Fruit fly (Drosophila melanogaster) whole organism, prepupa: Measurements from ENCODE around the gene TAF1B.
A peak's percentile ranks its signal among the peaks of the same experiment; 100 is the strongest.

Source experiments
- Blimp-1 ChIP-seq: fragments of 200-800 bp; sonication (Bioruptor generic); optimal IDR thresholded peaks from 3 replicates; lab custom pipeline; 2017; ENCODE audit warnings: missing biosample characterization, missing genetic modification characterization, mild to moderate bottlenecking, moderate library complexity, missing genetic modification reagents
- CG10669 ChIP-seq: fragments of 200-800 bp; sonication (Bioruptor generic); optimal IDR thresholded peaks from 3 replicates; lab custom pipeline; 2018; ENCODE audit warnings: missing biosample characterization, mild to moderate bottlenecking, missing genetic modification characterization, moderate library complexity
- CG11762 ChIP-seq: fragments of 200-800 bp; sonication (Bioruptor generic); optimal IDR thresholded peaks from 3 replicates; lab custom pipeline; 2016; ENCODE audit warnings: missing biosample characterization, missing genetic modification characterization; ENCODE audit not compliant: insufficient read depth
- CG11902 ChIP-seq: fragments of 200-800 bp; sonication (Bioruptor generic); optimal IDR thresholded peaks from 3 replicates; lab custom pipeline; 2016; ENCODE audit warnings: missing biosample characterization, missing genetic modification characterization
- CG15336 ChIP-seq: fragments of 200-800 bp; sonication (Bioruptor generic); IDR thresholded peaks from 2 replicates; pipeline ENCODE4 v1.3.6; 2022; ENCODE audit warnings: missing biosample characterization, missing genetic modification characterization
- CG1621 ChIP-seq: fragments of 200-800 bp; sonication (Bioruptor generic); optimal IDR thresholded peaks from 3 replicates; lab custom pipeline; 2018; ENCODE audit warnings: missing biosample characterization, mild to moderate bottlenecking, missing genetic modification characterization
- CG16779 ChIP-seq: fragments of 200-800 bp; sonication (Bioruptor generic); optimal IDR thresholded peaks from 3 replicates; lab custom pipeline; 2017; ENCODE audit warnings: missing biosample characterization, mild to moderate bottlenecking, missing genetic modification characterization
- CG31627 ChIP-seq: fragments of 200-800 bp; sonication (Bioruptor generic); optimal IDR thresholded peaks from 3 replicates; lab custom pipeline; 2016; ENCODE audit warnings: missing biosample characterization, missing genetic modification characterization
- CG32006 ChIP-seq: fragments of 200-800 bp; sonication (Bioruptor generic); optimal IDR thresholded peaks from 3 replicates; lab custom pipeline; 2017; ENCODE audit warnings: missing biosample characterization, mild to moderate bottlenecking, missing genetic modification characterization
- CG34406 ChIP-seq: fragments of 200-800 bp; sonication (Bioruptor generic); optimal IDR thresholded peaks from 3 replicates; lab custom pipeline; 2016; ENCODE audit warnings: missing biosample characterization, missing genetic modification characterization
- CG6276 ChIP-seq: fragments of 200-800 bp; sonication (Bioruptor generic); optimal IDR thresholded peaks from 2 replicates; lab custom pipeline; 2017; ENCODE audit warnings: missing biosample characterization, mild to moderate bottlenecking, missing genetic modification characterization
- CG6792 ChIP-seq: fragments of 200-800 bp; sonication (Bioruptor generic); optimal IDR thresholded peaks from 3 replicates; lab custom pipeline; 2016; ENCODE audit warnings: missing biosample characterization, missing genetic modification characterization
- CG6808 ChIP-seq: fragments of 200-800 bp; sonication (Bioruptor generic); optimal IDR thresholded peaks from 3 replicates; lab custom pipeline; 2017; ENCODE audit warnings: missing biosample characterization, missing genetic modification characterization, mild to moderate bottlenecking, moderate library complexity, missing genetic modification reagents
- CG7368 ChIP-seq: fragments of 200-800 bp; sonication (Bioruptor generic); optimal IDR thresholded peaks from 3 replicates; lab custom pipeline; 2016; ENCODE audit warnings: missing biosample characterization, missing genetic modification characterization
- CG8319 ChIP-seq: fragments of 200-800 bp; sonication (Bioruptor generic); optimal IDR thresholded peaks from 3 replicates; lab custom pipeline; 2016; ENCODE audit warnings: missing biosample characterization, missing genetic modification characterization
- CG8632 ChIP-seq: fragments of 200-800 bp; sonication (Bioruptor generic); optimal IDR thresholded peaks from 3 replicates; lab custom pipeline; 2016; ENCODE audit warnings: missing biosample characterization, missing genetic modification characterization
- CG9139 ChIP-seq: fragments of 200-800 bp; sonication (Bioruptor generic); optimal IDR thresholded peaks from 3 replicates; lab custom pipeline; 2017; ENCODE audit warnings: missing biosample characterization, mild to moderate bottlenecking, missing genetic modification characterization
- Eip75B ChIP-seq: fragments of 200-800 bp; sonication (Bioruptor generic); optimal IDR thresholded peaks from 3 replicates; lab custom pipeline; 2016; ENCODE audit warnings: missing biosample characterization, missing genetic modification characterization
- Eip78C ChIP-seq: fragments of 200-800 bp; sonication (Bioruptor generic); peaks from one replicate; lab custom pipeline; 2016; ENCODE audit warnings: missing biosample characterization, missing genetic modification characterization
- Eip93F ChIP-seq: fragments of 200-800 bp; sonication (Bioruptor generic); optimal IDR thresholded peaks from 2 replicates; lab custom pipeline; 2016; ENCODE audit warnings: missing biosample characterization, mild to moderate bottlenecking, missing genetic modification characterization
- Ets21C ChIP-seq: fragments of 200-800 bp; sonication (Bioruptor generic); optimal IDR thresholded peaks from 3 replicates; lab custom pipeline; 2016; ENCODE audit warnings: missing biosample characterization, missing genetic modification characterization
- Ets96B ChIP-seq: fragments of 200-800 bp; optimal IDR thresholded peaks from 2 replicates; lab custom pipeline; 2019; ENCODE audit warnings: missing biosample characterization, mild to moderate bottlenecking, missing genetic modification characterization, moderate library complexity
- Gug ChIP-seq: fragments of 200-800 bp; sonication (Bioruptor generic); IDR thresholded peaks from 2 replicates; pipeline ENCODE4 v1.3.6; 2022; ENCODE audit warnings: missing biosample characterization, missing genetic modification characterization
- Hr38 ChIP-seq: sonication (Bioruptor generic); optimal IDR thresholded peaks from 2 replicates; lab custom pipeline; 2016; ENCODE audit warnings: missing biosample characterization, missing genetic modification characterization
- Hr39 ChIP-seq: fragments of 200-800 bp; sonication (Bioruptor generic); optimal IDR thresholded peaks from 2 replicates; lab custom pipeline; 2016; ENCODE audit warnings: missing biosample characterization, missing genetic modification characterization
- Lpt ChIP-seq: fragments of 200-800 bp; sonication (Bioruptor generic); optimal IDR thresholded peaks from 3 replicates; lab custom pipeline; 2016; ENCODE audit warnings: missing biosample characterization, missing genetic modification characterization
- Met ChIP-seq: fragments of 200-800 bp; sonication (Bioruptor generic); optimal IDR thresholded peaks from 3 replicates; lab custom pipeline; 2016; ENCODE audit warnings: missing biosample characterization, missing genetic modification characterization
- Sox102F ChIP-seq: fragments of 200-800 bp; sonication (Bioruptor generic); optimal IDR thresholded peaks from 2 replicates; lab custom pipeline; 2016; ENCODE audit warnings: missing biosample characterization, mild to moderate bottlenecking, missing genetic modification characterization
- Sox14 ChIP-seq: fragments of 200-800 bp; sonication (Bioruptor generic); optimal IDR thresholded peaks from 3 replicates; lab custom pipeline; 2016; ENCODE audit warnings: missing biosample characterization, missing genetic modification characterization
- Sox15 ChIP-seq: fragments of 200-800 bp; sonication (Bioruptor generic); optimal IDR thresholded peaks from 3 replicates; lab custom pipeline; 2016; ENCODE audit warnings: missing biosample characterization, missing genetic modification characterization
- achi ChIP-seq: fragments of 200-800 bp; sonication (Bioruptor generic); optimal IDR thresholded peaks from 3 replicates; lab custom pipeline; 2016; ENCODE audit warnings: missing biosample characterization, missing genetic modification characterization
- acj6 ChIP-seq: fragments of 200-800 bp; sonication (Bioruptor generic); optimal IDR thresholded peaks from 3 replicates; lab custom pipeline; 2016; ENCODE audit warnings: missing biosample characterization, missing genetic modification characterization
- cyc ChIP-seq: fragments of 200-800 bp; sonication (Bioruptor generic); optimal IDR thresholded peaks from 3 replicates; lab custom pipeline; 2016; ENCODE audit warnings: missing biosample characterization, missing genetic modification characterization
- dac ChIP-seq: fragments of 200-800 bp; sonication (Bioruptor generic); optimal IDR thresholded peaks from 2 replicates; lab custom pipeline; 2017; ENCODE audit warnings: missing biosample characterization, mild to moderate bottlenecking, missing genetic modification characterization
- dsx ChIP-seq: fragments of 200-800 bp; optimal IDR thresholded peaks from 3 replicates; lab custom pipeline; 2019; ENCODE audit warnings: missing biosample characterization, mild to moderate bottlenecking, missing genetic modification characterization, moderate library complexity; ENCODE audit not compliant: poor library complexity, severe bottlenecking
- fd59A ChIP-seq: fragments of 200-800 bp; sonication (Bioruptor generic); optimal IDR thresholded peaks from 2 replicates; lab custom pipeline; 2017; ENCODE audit warnings: missing biosample characterization, mild to moderate bottlenecking, missing genetic modification characterization, missing genetic modification reagents
- fd85E ChIP-seq: fragments of 200-800 bp; sonication (Bioruptor generic); optimal IDR thresholded peaks from 3 replicates; lab custom pipeline; 2016; ENCODE audit warnings: missing biosample characterization, missing genetic modification characterization
- fkh ChIP-seq: fragments of 200-800 bp; sonication (Bioruptor generic); optimal IDR thresholded peaks from 3 replicates; lab custom pipeline; 2017; ENCODE audit warnings: missing biosample characterization, mild to moderate bottlenecking, missing genetic modification characterization, moderate library complexity
- lz ChIP-seq: fragments of 200-800 bp; sonication (Bioruptor generic); optimal IDR thresholded peaks from 3 replicates; lab custom pipeline; 2016; ENCODE audit warnings: missing biosample characterization, missing genetic modification characterization
- net ChIP-seq: fragments of 200-800 bp; sonication (Bioruptor generic); optimal IDR thresholded peaks from 3 replicates; lab custom pipeline; 2016; ENCODE audit warnings: missing biosample characterization, missing genetic modification characterization
- pdm3 ChIP-seq: fragments of 200-800 bp; sonication (Bioruptor generic); optimal IDR thresholded peaks from 3 replicates; lab custom pipeline; 2016; ENCODE audit warnings: missing biosample characterization, missing genetic modification characterization
- salr ChIP-seq, 2 experiments: fragments of 200-800 bp; sonication (Bioruptor generic); optimal IDR thresholded peaks; 3 replicates each; lab custom pipeline; 2016 to 2018; ENCODE audit warnings: missing biosample characterization in 2 of 2, missing genetic modification characterization in 2 of 2, mild to moderate bottlenecking in 1 of 2
- topi ChIP-seq: fragments of 200-800 bp; sonication (Bioruptor generic); optimal IDR thresholded peaks from 3 replicates; lab custom pipeline; 2016; ENCODE audit warnings: missing biosample characterization, missing genetic modification characterization
- vri ChIP-seq: fragments of 200-800 bp; sonication (Bioruptor generic); optimal IDR thresholded peaks from 3 replicates; lab custom pipeline; 2016; ENCODE audit warnings: missing biosample characterization, mild to moderate bottlenecking, missing genetic modification characterization

The TAF1B gene

DNA sequence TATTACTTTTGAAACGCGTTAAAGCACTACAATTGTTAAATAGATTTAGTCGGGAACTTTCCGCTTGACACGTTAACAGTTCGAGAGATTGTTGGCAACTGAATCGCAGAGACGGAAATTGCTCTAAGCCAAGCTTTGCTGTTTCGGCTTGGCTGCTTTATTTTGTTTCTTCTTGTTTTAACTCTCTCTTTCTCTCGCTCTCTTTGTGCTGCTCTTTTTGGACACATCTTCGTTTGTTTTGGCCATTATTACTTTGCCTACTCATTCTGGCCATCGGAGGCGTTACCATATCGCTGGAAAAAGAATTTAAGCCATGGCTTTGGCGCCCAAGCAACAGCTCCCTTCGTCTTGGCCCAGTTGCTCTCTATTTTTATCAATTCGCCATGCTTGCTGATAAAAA, 45.5 kb upstream of the TAF1B start, which contains the start of gene CG12814 (continued):
- TF ChIP-seq CG11902 (GFP tag; lab: Kevin White, UChicago) (no peak), dsx (GFP tag; lab: Kevin White, UChicago) (peak; percentile 60), Eip75B (GFP tag; lab: Kevin White, UChicago) (no peak), Eip93F (GFP tag; lab: Kevin White, UChicago) (no peak), CG10669 (GFP tag; lab: Kevin White, UChicago) (peak; percentile 45), Lpt (GFP tag; lab: Kevin White, UChicago) (no peak), topi (GFP tag; lab: Kevin White, UChicago) (no peak), CG8319 (GFP tag; lab: Kevin White, UChicago) (no peak), Sox14 (GFP tag; lab: Kevin White, UChicago) (peak; percentile 2), Gug (no peak), Ets21C (GFP tag; lab: Kevin White, UChicago) (no peak), fkh (peak; percentile 47), achi (GFP tag; lab: Kevin White, UChicago) (no peak), fd85E (no peak), Eip78C (GFP tag; lab: Kevin White, UChicago) (peak; percentile 66), CG9139 (GFP tag; lab: Kevin White, UChicago) (peak; percentile 83), pdm3 (GFP tag; lab: Kevin White, UChicago) (no peak), dac (GFP tag; lab: Kevin White, UChicago) (no peak), Sox102F (GFP tag; lab: Kevin White, UChicago) (peak; percentile 50), CG6808 (GFP tag; lab: Kevin White, UChicago) (peak; percentile 74), net (GFP tag; lab: Kevin White, UChicago) (peak; percentile 46), CG16779 (tag; lab: Kevin White, UChicago) (peak; percentile 69), CG1621 (tag; lab: Kevin White, UChicago) (peak; percentile 55), Sox15 (GFP tag; lab: Kevin White, UChicago) (no peak)

DNA sequence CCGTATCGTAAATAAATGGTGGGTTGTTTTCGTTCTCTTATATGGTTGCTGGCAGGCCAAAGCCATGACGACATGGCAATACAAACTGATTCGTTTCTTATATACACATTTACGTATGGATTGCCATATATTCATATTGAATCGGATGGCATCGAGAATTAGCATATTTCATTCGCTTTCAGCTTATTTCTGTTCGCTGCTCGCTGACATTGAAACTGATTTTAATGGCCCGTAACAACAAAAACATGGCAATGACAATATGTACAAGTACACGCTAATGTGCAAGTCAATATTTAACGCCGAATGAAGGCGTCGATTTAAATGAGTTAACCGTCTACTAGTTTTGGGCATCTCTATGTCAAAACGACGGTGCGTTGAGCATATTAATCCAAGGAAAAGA, 42.0 kb upstream of the TAF1B start:
- peak; percentile 21 for TF ChIP-seq Blimp-1 (GFP tag; lab: Kevin White, UChicago)
- peak; percentile 78 for TF ChIP-seq fkh
- TF ChIP-seq Sox14 (GFP tag; lab: Kevin White, UChicago): no peak
- TF ChIP-seq Hr38: no peak
- no peak for TF ChIP-seq Ets96B (tag; lab: Kevin White, UChicago)
- TF ChIP-seq, all 60 proteins: peak for 2

- TF ChIP-seq CG6808 (GFP tag; lab: Kevin White, UChicago) (peak; percentile 78), CG15336 (no peak), lz (GFP tag; lab: Kevin White, UChicago) (no peak), Sox102F (GFP tag; lab: Kevin White, UChicago) (no peak), Hr38 (no peak), pdm3 (GFP tag; lab: Kevin White, UChicago) (peak; percentile 38), CG11762 (GFP tag; lab: Kevin White, UChicago) (peak; percentile 22), salr (GFP tag; optimal IDR thresholded peaks at IDR 0.05; lab: Kevin White, UChicago) (peak in 1 of 2 experiments; percentile 41), fkh (no peak), cyc (GFP tag; lab: Kevin White, UChicago) (no peak), CG8632 (GFP tag; lab: Kevin White, UChicago) (peak; percentile 42), CG10669 (GFP tag; lab: Kevin White, UChicago) (no peak), CG11902 (GFP tag; lab: Kevin White, UChicago) (no peak), CG34406 (GFP tag; lab: Kevin White, UChicago) (peak; percentile 2), CG31627 (GFP tag; lab: Kevin White, UChicago) (no peak), fd59A (GFP tag; lab: Kevin White, UChicago) (peak; percentile 58), dsx (GFP tag; lab: Kevin White, UChicago) (peak; percentile 31), Met (no peak), Hr39 (GFP tag; lab: Kevin White, UChicago) (peak; percentile 16), Lpt (GFP tag; lab: Kevin White, UChicago) (no peak), vri (GFP tag; lab: Kevin White, UChicago) (no peak), CG6276 (no peak), CG6792 (GFP tag; lab: Kevin White, UChicago) (no peak), acj6 (GFP tag; lab: Kevin White, UChicago) (peak; percentile 45), CG9139 (GFP tag; lab: Kevin White, UChicago) (peak; percentile 36), CG32006 (peak; percentile 24), Ets21C (GFP tag; lab: Kevin White, UChicago) (no peak), Ets96B (tag; lab: Kevin White, UChicago) (peak; percentile 62), Sox15 (GFP tag; lab: Kevin White, UChicago) (no peak), CG7368 (GFP tag; lab: Kevin White, UChicago) (no peak), topi (GFP tag; lab: Kevin White, UChicago) (no peak), Eip75B (GFP tag; lab: Kevin White, UChicago) (peak; percentile 31), Sox14 (GFP tag; lab: Kevin White, UChicago) (peak; percentile 28), Eip93F (GFP tag; lab: Kevin White, UChicago) (no peak)
Measured at dm6 chr3R:10176927-10177511, 33.0 kb upstream of the TAF1B start.
